Worm (Caenorhabditis elegans) whole organism, L1 larva: ENCODE measurements around the gene nhr-271.

Experiments used
- elt-3 ChIP-seq, 6 experiments: fragments of 150-350 bp in 1 of 6; sonication (generic microtip); optimal IDR thresholded peaks; 2 replicates each; lab custom pipeline; 2017 to 2018; ENCODE audit warnings: missing biosample characterization in 6 of 6, missing genetic modification characterization in 6 of 6, inconsistent platforms in 1 of 6
- fos-1 ChIP-seq: fragments of 150-350 bp; optimal IDR thresholded peaks from 2 replicates; lab custom pipeline; 2014; ENCODE audit warnings: missing biosample characterization, missing genetic modification characterization
- lin-35 ChIP-seq, 2 experiments: fragments of 150-350 bp; optimal IDR thresholded peaks; 2 replicates each; lab custom pipeline; 2014; ENCODE audit warnings: missing biosample characterization in 2 of 2, missing genetic modification characterization in 2 of 2, missing genetic modification reagents in 2 of 2
- nhr-12 ChIP-seq: sonication (generic microtip); optimal IDR thresholded peaks from 2 replicates; lab custom pipeline; 2017; ENCODE audit warnings: missing biosample characterization, missing genetic modification characterization
- nhr-76 ChIP-seq: sonication (generic microtip); optimal IDR thresholded peaks from 2 replicates; lab custom pipeline; 2017; ENCODE audit warnings: missing biosample characterization, missing genetic modification characterization
- sptf-1 ChIP-seq: fragments of 150-350 bp; optimal IDR thresholded peaks from 2 replicates; lab custom pipeline; 2014; ENCODE audit warnings: missing biosample characterization, missing genetic modification characterization

DNA sequence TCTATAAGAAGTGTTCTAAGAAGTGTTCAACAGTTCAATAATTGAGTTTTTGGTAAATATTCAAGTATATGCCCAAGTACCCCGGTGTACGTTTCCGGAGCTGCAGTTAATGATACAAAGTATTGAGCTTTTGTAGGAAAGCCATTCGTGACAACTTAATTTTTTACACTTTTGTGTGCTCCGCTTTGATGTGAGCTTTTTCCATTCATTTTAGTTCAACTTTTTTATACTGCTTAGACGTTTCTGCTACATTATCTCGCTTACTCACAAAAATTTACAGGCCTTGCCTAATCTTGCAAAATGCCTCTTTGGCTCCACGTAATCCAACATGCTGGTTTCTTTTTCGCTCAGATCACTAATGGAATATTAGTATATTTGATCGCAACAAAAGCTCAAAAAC, 4.4 kb downstream of the nhr-271 start, which contains the start of gene str-151:
- TF ChIP-seq sptf-1 (tag; lab: Kevin White, UChicago) (no peak), fos-1 (tag; lab: Kevin White, UChicago) (no peak), nhr-12 (tag; lab: Kevin White, UChicago) (no peak), elt-3 (tag; optimal IDR thresholded peaks at IDR 0.05; lab: Kevin White, UChicago) (no peak), lin-35 (GFP tag; optimal IDR thresholded peaks at IDR 0.05; lab: Kevin White, UChicago) (no peak), nhr-76 (tag; lab: Kevin White, UChicago) (no peak)
